Fruit fly (Drosophila melanogaster) whole organism, embryonic: ENCODE data around the gene CG43055.

Experiments
- CG6765 ChIP-seq: fragments of 200-800 bp; sonication (Bioruptor generic); optimal IDR thresholded peaks from 3 replicates; lab custom pipeline; 2017; ENCODE audit warnings: missing biosample characterization, mild to moderate bottlenecking, missing genetic modification characterization
- CG8478 ChIP-seq: fragments of >200 bp; optimal IDR thresholded peaks from 2 replicates; lab custom pipeline; 2018

DNA sequence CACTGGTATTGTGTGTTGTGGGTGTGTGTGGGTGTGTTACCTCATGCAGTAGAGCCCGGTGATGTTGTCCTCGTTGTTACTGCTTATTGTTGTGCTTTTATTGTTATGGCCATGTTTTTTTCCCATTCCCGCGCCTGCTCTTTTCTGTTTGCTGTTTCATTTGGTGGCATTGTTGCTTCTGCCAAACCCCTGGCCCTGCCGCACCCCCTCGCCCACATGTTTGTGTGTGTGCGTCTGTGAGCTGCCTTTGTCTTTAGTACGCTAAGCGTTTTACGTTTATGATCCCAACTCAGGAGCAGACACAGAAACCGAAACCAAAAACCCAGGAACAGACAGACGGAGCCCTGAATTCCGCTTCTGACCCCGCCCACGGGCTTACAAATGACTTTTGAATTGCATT, 3.1 kb downstream of the CG43055 start:
- no peak for TF ChIP-seq CG8478
- TF ChIP-seq CG6765 = no peak
